Worm (Caenorhabditis elegans) whole organism, early embryonic: ENCODE measurements around the gene eri-9.

ENCODE experiments used
- B0310.2 ChIP-seq: sonication (generic microtip); optimal IDR thresholded peaks from 2 replicates; lab custom pipeline; 2016; ENCODE audit warnings: mild to moderate bottlenecking, missing genetic modification characterization, missing compliant biosample characterization
- F13C5.2 ChIP-seq: sonication (generic microtip); optimal IDR thresholded peaks from 2 replicates; lab custom pipeline; 2017; ENCODE audit warnings: mild to moderate bottlenecking, missing genetic modification characterization, inconsistent platforms, missing compliant biosample characterization
- aly-1 ChIP-seq: sonication (generic microtip); optimal IDR thresholded peaks from 2 replicates; lab custom pipeline; 2016; ENCODE audit warnings: missing genetic modification characterization, missing compliant biosample characterization
- ama-1 ChIP-seq: fragments of 150-350 bp; optimal IDR thresholded peaks from 2 replicates; lab custom pipeline; 2014
- ceh-13 ChIP-seq: fragments of 200-800 bp; sonication (Bioruptor generic); optimal IDR thresholded peaks from 2 replicates; lab custom pipeline; 2018; ENCODE audit warnings: mild to moderate bottlenecking, missing genetic modification characterization, missing compliant biosample characterization
- ceh-36 ChIP-seq: sonication (generic microtip); optimal IDR thresholded peaks from 2 replicates; lab custom pipeline; 2016; ENCODE audit warnings: missing genetic modification characterization, inconsistent platforms, missing compliant biosample characterization
- ets-7 ChIP-seq: sonication (generic microtip); optimal IDR thresholded peaks from 2 replicates; lab custom pipeline; 2016; ENCODE audit warnings: missing genotype, missing genetic modification characterization, missing compliant biosample characterization
- flt-1 ChIP-seq: fragments of 200-800 bp; sonication (Bioruptor generic); IDR thresholded peaks from 2 replicates; pipeline ENCODE4 v1.3.6; 2022; ENCODE audit warnings: missing genetic modification characterization, missing compliant biosample characterization
- hmbx-1 ChIP-seq: sonication (generic microtip); optimal IDR thresholded peaks from 2 replicates; lab custom pipeline; 2016; ENCODE audit warnings: mild to moderate bottlenecking, missing genetic modification characterization, missing compliant biosample characterization
- hmg-4 ChIP-seq: fragments of 200-800 bp; sonication (Bioruptor generic); optimal IDR thresholded peaks from 2 replicates; lab custom pipeline; 2018; ENCODE audit warnings: mild to moderate bottlenecking, missing genetic modification characterization, missing compliant biosample characterization
- hnd-1 ChIP-seq: sonication (generic microtip); optimal IDR thresholded peaks from 2 replicates; lab custom pipeline; 2016; ENCODE audit warnings: missing genetic modification characterization, missing compliant biosample characterization
- pes-1 ChIP-seq: fragments of 200-800 bp; sonication (Bioruptor generic); IDR thresholded peaks from 2 replicates; pipeline ENCODE4 v1.3.6; 2022; ENCODE audit warnings: missing genetic modification reagents, missing genetic modification characterization, missing compliant biosample characterization
- scrt-1 ChIP-seq: fragments of 200-800 bp; sonication (Bioruptor generic); IDR thresholded peaks from 2 replicates; pipeline ENCODE4 v1.3.6; 2022; ENCODE audit warnings: missing genetic modification characterization, missing compliant biosample characterization
- sea-1 ChIP-seq: fragments of 200-800 bp; sonication (Bioruptor generic); conservative IDR thresholded peaks from 2 replicates; pipeline ENCODE4 v1.3.6; 2022; ENCODE audit warnings: missing genetic modification characterization, missing compliant biosample characterization
- tbx-11 ChIP-seq: fragments of 200-800 bp; sonication (Bioruptor generic); IDR thresholded peaks from 2 replicates; pipeline ENCODE4 v1.3.6; 2022; ENCODE audit warnings: missing genetic modification characterization, missing compliant biosample characterization
- tbx-37 ChIP-seq: fragments of 200-800 bp; sonication (Bioruptor generic); conservative IDR thresholded peaks from 2 replicates; pipeline ENCODE4 v1.3.6; 2022; ENCODE audit warnings: missing genetic modification reagents, missing genetic modification characterization, missing compliant biosample characterization
- tra-4 ChIP-seq: sonication (generic microtip); optimal IDR thresholded peaks from 2 replicates; lab custom pipeline; 2017; ENCODE audit warnings: missing genetic modification characterization, missing compliant biosample characterization

eri-9 gene

ce11 chrIII:4899728-4900127, 32.5 kb upstream of the eri-9 start:
- TF ChIP-seq ets-7: peak; percentile 5
- TF ChIP-seq hmg-4 (GFP tag; lab: Kevin White, UChicago): peak; percentile 91
- TF ChIP-seq sea-1: 0 out of 2 replicates have a peak, but pooled peaks have one; percentile 14
- no peak for TF ChIP-seq ceh-13 (GFP tag; lab: Kevin White, UChicago)
- peak; percentile 87 for TF ChIP-seq F13C5.2 (tag; lab: Kevin White, UChicago)
- peak; percentile 55; the same call in 1 of the 2 replicates for TF ChIP-seq scrt-1
- peak; percentile 19 for TF ChIP-seq B0310.2
- TF ChIP-seq hmbx-1 (tag; lab: Kevin White, UChicago): no peak
- no peak for TF ChIP-seq pes-1 (GFP tag; lab: Robert Waterston, UW)

- TF ChIP-seq B0310.2 (no peak), ceh-13 (GFP tag; lab: Kevin White, UChicago) (no peak), ets-7 (no peak), ceh-36 (tag; lab: Kevin White, UChicago) (no peak), hnd-1 (tag; lab: Kevin White, UChicago) (no peak), ama-1 (lab: Kevin White, UChicago) (no peak), flt-1 (GFP tag; lab: Robert Waterston, UW) (no peak), hmg-4 (GFP tag; lab: Kevin White, UChicago) (no peak), tbx-37 (GFP tag; lab: Robert Waterston, UW) (no peak), hmbx-1 (tag; lab: Kevin White, UChicago) (no peak), tbx-11 (GFP tag; lab: Robert Waterston, UW) (no peak), aly-1 (tag; lab: Kevin White, UChicago) (no peak), pes-1 (GFP tag; lab: Robert Waterston, UW) (no peak), tra-4 (tag; lab: Kevin White, UChicago) (no peak), F13C5.2 (tag; lab: Kevin White, UChicago) (no peak), scrt-1 (no peak), sea-1 (no peak)
Observed at ce11 chrIII:4900260-4900659, 32.0 kb upstream of the eri-9 start, which contains the start of gene tag-340. Gene tag-340, plus strand, starts transcription at chrIII:4900508.

ce11 chrIII:4903784-4904183, 28.5 kb upstream of the eri-9 start, which contains the start of gene kbp-2:
Gene kbp-2, minus strand, starts transcription at chrIII:4903884.
- TF ChIP-seq ceh-36 (tag; lab: Kevin White, UChicago) (no peak), sea-1 (no peak), flt-1 (GFP tag; lab: Robert Waterston, UW) (no peak), hmg-4 (GFP tag; lab: Kevin White, UChicago) (no peak)

ce11 chrIII:4905405-4905804, 26.8 kb upstream of the eri-9 start, which contains the start of gene F26F4.8:
Gene F26F4.8, minus strand, starts transcription at chrIII:4905473.
- TF ChIP-seq B0310.2: no peak
- no peak for TF ChIP-seq flt-1 (GFP tag; lab: Robert Waterston, UW)
- TF ChIP-seq F13C5.2 (tag; lab: Kevin White, UChicago): no peak
- TF ChIP-seq aly-1 (tag; lab: Kevin White, UChicago): no peak
- TF ChIP-seq sea-1: no peak
- no peak for TF ChIP-seq ama-1 (lab: Kevin White, UChicago)
- 0 out of 2 replicates have a peak, but pooled peaks have one; percentile 12 for TF ChIP-seq tbx-37 (GFP tag; lab: Robert Waterston, UW)
- no peak for TF ChIP-seq hmbx-1 (tag; lab: Kevin White, UChicago)
- TF ChIP-seq ceh-36 (tag; lab: Kevin White, UChicago): no peak
- peak; percentile 25 for TF ChIP-seq hmg-4 (GFP tag; lab: Kevin White, UChicago)
- peak; percentile 41 for TF ChIP-seq ets-7
- TF ChIP-seq scrt-1: no peak
- peak; percentile 18 for TF ChIP-seq ceh-13 (GFP tag; lab: Kevin White, UChicago)
- 0 out of 2 replicates have a peak, but pooled peaks have one; percentile 40 for TF ChIP-seq pes-1 (GFP tag; lab: Robert Waterston, UW)
- no peak for TF ChIP-seq tbx-11 (GFP tag; lab: Robert Waterston, UW)
- TF ChIP-seq hnd-1 (tag; lab: Kevin White, UChicago): no peak

ce11 chrIII:4906365-4906764, 25.9 kb upstream of the eri-9 start:
- TF ChIP-seq flt-1 (GFP tag; lab: Robert Waterston, UW): no peak
- no peak for TF ChIP-seq scrt-1
- no peak for TF ChIP-seq F13C5.2 (tag; lab: Kevin White, UChicago)
- no peak for TF ChIP-seq sea-1
- TF ChIP-seq B0310.2: no peak
- no peak for TF ChIP-seq pes-1 (GFP tag; lab: Robert Waterston, UW)
- TF ChIP-seq ama-1 (lab: Kevin White, UChicago): no peak
- TF ChIP-seq aly-1 (tag; lab: Kevin White, UChicago): no peak
- TF ChIP-seq ceh-36 (tag; lab: Kevin White, UChicago): no peak
- TF ChIP-seq tra-4 (tag; lab: Kevin White, UChicago): no peak
- TF ChIP-seq ets-7: no peak
- TF ChIP-seq hmg-4 (GFP tag; lab: Kevin White, UChicago): no peak
- TF ChIP-seq ceh-13 (GFP tag; lab: Kevin White, UChicago): no peak
- TF ChIP-seq tbx-37 (GFP tag; lab: Robert Waterston, UW): no peak
- TF ChIP-seq hmbx-1 (tag; lab: Kevin White, UChicago): no peak
- TF ChIP-seq hnd-1 (tag; lab: Kevin White, UChicago): no peak
- no peak for TF ChIP-seq tbx-11 (GFP tag; lab: Robert Waterston, UW)

- TF ChIP-seq hmbx-1 (tag; lab: Kevin White, UChicago): no peak
Observed at ce11 chrIII:4906896-4907295, 25.4 kb upstream of the eri-9 start, which contains the start of gene rom-1. Gene rom-1, plus strand, starts transcription at chrIII:4907196.

- TF ChIP-seq hnd-1 (tag; lab: Kevin White, UChicago) (no peak), aly-1 (tag; lab: Kevin White, UChicago) (no peak), ama-1 (lab: Kevin White, UChicago) (no peak), tbx-37 (GFP tag; lab: Robert Waterston, UW) (no peak), F13C5.2 (tag; lab: Kevin White, UChicago) (no peak), pes-1 (GFP tag; lab: Robert Waterston, UW) (no peak), ceh-36 (tag; lab: Kevin White, UChicago) (no peak), flt-1 (GFP tag; lab: Robert Waterston, UW) (no peak), hmbx-1 (tag; lab: Kevin White, UChicago) (no peak), ceh-13 (GFP tag; lab: Kevin White, UChicago) (no peak), ets-7 (no peak), sea-1 (no peak), hmg-4 (GFP tag; lab: Kevin White, UChicago) (no peak), B0310.2 (no peak), tra-4 (tag; lab: Kevin White, UChicago) (no peak)
Observed at ce11 chrIII:4909938-4910337, 22.3 kb upstream of the eri-9 start, which contains the start of gene F26F4.12. Gene F26F4.12, minus strand, starts transcription at chrIII:4910038.
